Fruit fly (Drosophila melanogaster): ENCODE data around the gene Dhc36C.

Gene Dhc36C

dm6 chr2L:17500946-17501451 lies at the start of gene Dhc36C, which contains the start of gene mEFTs:
TSS of gene Dhc36C (plus strand) at chr2L:17501401.
TSS of gene mEFTs (minus strand) at chr2L:17501106.
- TF ChIP-seq achi (GFP tag; optimal IDR thresholded peaks at IDR 0.05) (peak; percentile 96), CG9139 (GFP tag; optimal IDR thresholded peaks at IDR 0.05) (no peak)

DNA sequence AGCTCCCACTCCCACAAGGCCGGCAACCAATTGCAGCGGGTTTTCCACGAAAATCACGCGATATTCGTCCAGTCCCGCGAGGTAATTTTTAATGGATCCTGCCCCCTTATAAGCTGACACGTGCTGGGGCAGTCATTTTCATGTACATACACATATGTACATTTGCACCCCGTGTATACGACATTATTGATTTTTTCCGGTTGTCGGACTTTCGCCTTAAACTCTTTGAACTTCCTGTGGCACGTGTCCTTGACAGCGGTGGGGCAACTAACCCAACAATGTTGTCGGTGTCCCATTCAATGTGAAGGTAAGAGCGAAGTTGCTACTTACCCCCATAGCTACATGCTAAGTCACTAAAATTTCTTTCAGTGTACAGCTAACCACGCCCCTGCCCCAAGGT lies 49.1 kb upstream of the Dhc36C start:
- TF ChIP-seq svp (GFP tag) (peak; percentile 62), Smox (GFP tag; optimal IDR thresholded peaks at IDR 0.05) (no peak)

- TF ChIP-seq Sox102F (GFP tag; optimal IDR thresholded peaks at IDR 0.05) (no peak), Eip78C (GFP tag) (peak; percentile 22)
These were observed 48.6 kb upstream of the Dhc36C start, which contains the start of gene CG5050 for dm6 chr2L:17452624-17453023. TSS of gene CG5050 (plus strand) at chr2L:17452924.

DNA sequence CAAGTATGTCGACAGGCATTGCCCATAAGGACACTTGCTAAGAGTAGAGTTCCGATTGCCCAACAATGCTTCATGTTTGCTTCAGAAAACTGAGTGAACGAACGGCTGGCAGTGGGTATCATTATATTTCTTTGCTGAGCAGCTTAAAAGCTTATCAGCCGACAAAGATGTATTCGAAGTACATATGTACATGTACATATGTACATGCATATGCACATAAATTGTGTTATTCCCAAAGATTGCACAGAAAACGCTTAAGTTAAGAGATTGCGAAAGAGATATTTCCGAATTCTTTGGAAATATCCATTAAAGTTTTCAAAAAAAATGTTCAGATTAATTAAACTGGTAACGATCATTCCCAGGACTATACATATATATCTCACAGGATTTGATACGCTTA lies 45.4 kb upstream of the Dhc36C start, which contains the start of gene SPH93:
Gene SPH93 (minus strand): TSS at position 101 of the 400 bp plus-strand sequence.
- TF ChIP-seq Eip78C (GFP tag) (peak; percentile 40), dsx (GFP tag; optimal IDR thresholded peaks at IDR 0.05; ENCODE audit: poor library complexity, severe bottlenecking) (no peak)

dm6 chr2L:17457944-17458343 lies 43.3 kb upstream of the Dhc36C start, which contains the start of gene CG18563:
TSS of gene CG18563 (minus strand) at chr2L:17458044.
- TF ChIP-seq CG10669 (GFP tag; optimal IDR thresholded peaks at IDR 0.05) = no peak
- TF ChIP-seq cyc (GFP tag; optimal IDR thresholded peaks at IDR 0.05) = no peak
- TF ChIP-seq spab (GFP tag; optimal IDR thresholded peaks at IDR 0.05) = no peak
- TF ChIP-seq Eip78C (GFP tag) = peak; percentile 23

dm6 chr2L:17465915-17466677 lies 35.1 kb upstream of the Dhc36C start:
- TF ChIP-seq CG8319 (GFP tag; optimal IDR thresholded peaks at IDR 0.05) = peak; percentile 50
- TF ChIP-seq CG10669 (GFP tag; optimal IDR thresholded peaks at IDR 0.05) = peak; percentile 74
- TF ChIP-seq OdsH (GFP tag; optimal IDR thresholded peaks at IDR 0.05) = peak; percentile 76
- no peak for TF ChIP-seq fd85E (GFP tag; optimal IDR thresholded peaks at IDR 0.05)
- TF ChIP-seq CG16779 (tag; optimal IDR thresholded peaks at IDR 0.05) = peak; percentile 54
- peak; percentile 68 for TF ChIP-seq CG6808 (GFP tag; optimal IDR thresholded peaks at IDR 0.05)
- TF ChIP-seq dac (GFP tag; optimal IDR thresholded peaks at IDR 0.05) = peak; percentile 31
- TF ChIP-seq topi (GFP tag; optimal IDR thresholded peaks at IDR 0.05) = peak; percentile 50
- peak; percentile 80 for TF ChIP-seq CG4318 (GFP tag; optimal IDR thresholded peaks at IDR 0.05)
- no peak for TF ChIP-seq Eip93F (GFP tag; optimal IDR thresholded peaks at IDR 0.05)
- peak; percentile 59 for TF ChIP-seq CG11762 (GFP tag; optimal IDR thresholded peaks at IDR 0.05; ENCODE audit: insufficient read depth)
- peak; percentile 71 for TF ChIP-seq CG6792 (GFP tag; optimal IDR thresholded peaks at IDR 0.05)
- TF ChIP-seq CG6276 (GFP tag; optimal IDR thresholded peaks at IDR 0.05) = peak; percentile 81
- TF ChIP-seq CG32006 (GFP tag; optimal IDR thresholded peaks at IDR 0.05) = peak; percentile 85
- peak; percentile 52 for TF ChIP-seq Sox102F (GFP tag; optimal IDR thresholded peaks at IDR 0.05)
- peak; percentile 45 for TF ChIP-seq CG11902 (GFP tag; optimal IDR thresholded peaks at IDR 0.05)
- TF ChIP-seq Smox (GFP tag; optimal IDR thresholded peaks at IDR 0.05) = no peak
- TF ChIP-seq svp (GFP tag) = no peak
- peak; percentile 91 for TF ChIP-seq net (GFP tag; optimal IDR thresholded peaks at IDR 0.05)
- TF ChIP-seq CG7368 (GFP tag; optimal IDR thresholded peaks at IDR 0.05) = peak; percentile 57
- peak; percentile 78 for TF ChIP-seq CG1621 (tag; optimal IDR thresholded peaks at IDR 0.05)
- TF ChIP-seq Gug (GFP tag; IDR thresholded peaks at IDR 0.05) = peak; percentile 82
- TF ChIP-seq Hr4 (GFP tag; optimal IDR thresholded peaks at IDR 0.05) = peak; percentile 90
- peak; percentile 55 for TF ChIP-seq cyc (GFP tag; optimal IDR thresholded peaks at IDR 0.05)
- TF ChIP-seq CG11294 (GFP tag; IDR thresholded peaks at IDR 0.05) = peak; percentile 79
- peak; percentile 80 for TF ChIP-seq acj6 (GFP tag; optimal IDR thresholded peaks at IDR 0.05)
- no peak for TF ChIP-seq vri (GFP tag; optimal IDR thresholded peaks at IDR 0.05)
- peak; percentile 91; the same call in 2 of the 3 replicates for TF ChIP-seq CG6163 (GFP tag; IDR thresholded peaks at IDR 0.05)
- peak; percentile 80 for TF ChIP-seq Sox14 (GFP tag; optimal IDR thresholded peaks at IDR 0.05)
- peak; percentile 71 for TF ChIP-seq dsx (GFP tag; optimal IDR thresholded peaks at IDR 0.05; ENCODE audit: poor library complexity, severe bottlenecking)
- TF ChIP-seq CG31627 (GFP tag; optimal IDR thresholded peaks at IDR 0.05) = peak; percentile 49
- peak; percentile 88 for TF ChIP-seq CG8119 (GFP tag; IDR thresholded peaks at IDR 0.05)
- peak; percentile 38 for TF ChIP-seq CG9139 (GFP tag; optimal IDR thresholded peaks at IDR 0.05)
- TF ChIP-seq pdm3 (GFP tag; optimal IDR thresholded peaks at IDR 0.05) = peak; percentile 81
- peak; percentile 47 to 75 for TF ChIP-seq salr (GFP tag; optimal IDR thresholded peaks at IDR 0.05)

All from whole organism, prepupa.